Worm (Caenorhabditis elegans) whole organism, mixed stage, embryonic: ENCODE data around the gene gst-7.
"Not testable (repeated sequence)": the region's sequence is repeated elsewhere in the genome, so short reads cannot be mapped to it uniquely, and the experiment has no call there.

Experiments
- M03D4.4 ChIP-seq: sonication (generic microtip); optimal IDR thresholded peaks from 2 replicates; lab custom pipeline; 2017; ENCODE audit warnings: mild to moderate bottlenecking, missing genetic modification characterization, missing compliant biosample characterization
- blmp-1 ChIP-seq: fragments of 150-350 bp; optimal IDR thresholded peaks from 2 replicates; lab custom pipeline; 2014; ENCODE audit warnings: missing biosample characterization, missing genetic modification characterization
- ceh-43 ChIP-seq: fragments of 200-800 bp; sonication (Bioruptor generic); optimal IDR thresholded peaks from 2 replicates; lab custom pipeline; 2018; ENCODE audit warnings: mild to moderate bottlenecking, missing genetic modification characterization, moderate library complexity, missing compliant biosample characterization
- ces-1 ChIP-seq: fragments of 150-350 bp; optimal IDR thresholded peaks from 2 replicates; lab custom pipeline; 2014; ENCODE audit warnings: missing biosample characterization, missing genetic modification reagents, missing genetic modification characterization
- elt-1 ChIP-seq: sonication (generic microtip); optimal IDR thresholded peaks from 2 replicates; lab custom pipeline; 2017; ENCODE audit warnings: missing genetic modification characterization, mild to moderate bottlenecking, missing compliant biosample characterization, antibody characterized with exemption, moderate library complexity, borderline replicate concordance; ENCODE audit not compliant: insufficient read depth
- elt-3 ChIP-seq: fragments of 150-350 bp; optimal IDR thresholded peaks from 2 replicates; lab custom pipeline; 2014; ENCODE audit warnings: missing biosample characterization, missing genetic modification characterization
- flh-1 ChIP-seq: fragments of 200-800 bp; sonication (Bioruptor generic); optimal IDR thresholded peaks from 2 replicates; lab custom pipeline; 2018; ENCODE audit warnings: mild to moderate bottlenecking, missing genetic modification characterization, moderate library complexity, missing compliant biosample characterization
- ham-2 ChIP-seq: fragments of 200-800 bp; sonication (Bioruptor generic); optimal IDR thresholded peaks from 2 replicates; lab custom pipeline; 2018; ENCODE audit warnings: mild to moderate bottlenecking, missing genetic modification characterization, missing compliant biosample characterization
- hlh-1 ChIP-seq: fragments of 150-350 bp; optimal IDR thresholded peaks from 2 replicates; lab custom pipeline; 2014; ENCODE audit warnings: missing biosample characterization, missing genetic modification reagents, missing genetic modification characterization
- lin-13 ChIP-seq: fragments of 150-350 bp; optimal IDR thresholded peaks from 2 replicates; lab custom pipeline; 2014; ENCODE audit warnings: missing biosample characterization, missing genetic modification characterization
- lin-32 ChIP-seq: fragments of 200-800 bp; sonication (Bioruptor generic); optimal IDR thresholded peaks from 2 replicates; lab custom pipeline; 2018; ENCODE audit warnings: mild to moderate bottlenecking, missing genetic modification characterization, missing compliant biosample characterization
- lsy-2 ChIP-seq: fragments of 150-350 bp; optimal IDR thresholded peaks from 2 replicates; lab custom pipeline; 2014; ENCODE audit warnings: missing biosample characterization, missing genetic modification characterization
- mab-5 ChIP-seq: fragments of 150-350 bp; optimal IDR thresholded peaks from 2 replicates; lab custom pipeline; 2014; ENCODE audit warnings: missing biosample characterization, missing genetic modification characterization
- mep-1 ChIP-seq: fragments of 150-350 bp; optimal IDR thresholded peaks from 2 replicates; lab custom pipeline; 2017; ENCODE audit warnings: missing biosample characterization, missing genetic modification reagents, missing genetic modification characterization, inconsistent platforms
- mls-2 ChIP-seq: sonication (generic microtip); optimal IDR thresholded peaks from 2 replicates; lab custom pipeline; 2016; ENCODE audit warnings: mild to moderate bottlenecking, missing genetic modification characterization, moderate library complexity, missing compliant biosample characterization
- nhr-12 ChIP-seq: fragments of 150-350 bp; optimal IDR thresholded peaks from 2 replicates; lab custom pipeline; 2014; ENCODE audit warnings: missing biosample characterization, missing genetic modification characterization
- nhr-2 ChIP-seq: fragments of 150-350 bp; optimal IDR thresholded peaks from 2 replicates; lab custom pipeline; 2014; ENCODE audit warnings: missing biosample characterization, missing genetic modification characterization
- nhr-237 ChIP-seq: fragments of 150-350 bp; optimal IDR thresholded peaks from 2 replicates; lab custom pipeline; 2014; ENCODE audit warnings: missing biosample characterization, missing genetic modification characterization
- nhr-28 ChIP-seq: fragments of 150-350 bp; optimal IDR thresholded peaks from 2 replicates; lab custom pipeline; 2014; ENCODE audit warnings: missing biosample characterization, missing genetic modification characterization
- nhr-76 ChIP-seq: sonication (generic microtip); optimal IDR thresholded peaks from 2 replicates; lab custom pipeline; 2017; ENCODE audit warnings: missing biosample characterization, missing genetic modification characterization
- pha-4 ChIP-seq: fragments of 150-350 bp; optimal IDR thresholded peaks from 2 replicates; lab custom pipeline; 2018; ENCODE audit warnings: missing biosample characterization, missing genetic modification reagents, missing genetic modification characterization
- sem-2 ChIP-seq: fragments of 200-800 bp; sonication (Bioruptor generic); optimal IDR thresholded peaks from 2 replicates; lab custom pipeline; 2018; ENCODE audit warnings: mild to moderate bottlenecking, missing genetic modification characterization, missing compliant biosample characterization
- snpc-4 ChIP-seq: fragments of 150-350 bp; optimal IDR thresholded peaks from 2 replicates; lab custom pipeline; 2014; ENCODE audit warnings: missing biosample characterization, missing genetic modification characterization
- sptf-1 ChIP-seq: sonication (generic microtip); optimal IDR thresholded peaks from 2 replicates; lab custom pipeline; 2017; ENCODE audit warnings: mild to moderate bottlenecking, missing genetic modification characterization, moderate library complexity, missing compliant biosample characterization
- tbx-8 ChIP-seq: fragments of 200-800 bp; sonication (Bioruptor generic); optimal IDR thresholded peaks from 2 replicates; lab custom pipeline; 2018; ENCODE audit warnings: mild to moderate bottlenecking, missing genetic modification characterization, moderate library complexity, missing compliant biosample characterization
- unc-120 ChIP-seq: sonication (generic microtip); optimal IDR thresholded peaks from 2 replicates; lab custom pipeline; 2017; ENCODE audit warnings: missing genetic modification characterization, missing compliant biosample characterization; ENCODE audit not compliant: poor library complexity, severe bottlenecking
- unc-39 ChIP-seq: fragments of 150-350 bp; optimal IDR thresholded peaks from 2 replicates; lab custom pipeline; 2014; ENCODE audit warnings: missing biosample characterization, missing genetic modification characterization
- unc-62 ChIP-seq: fragments of 150-350 bp; optimal IDR thresholded peaks from 2 replicates; lab custom pipeline; 2014; ENCODE audit warnings: missing biosample characterization, missing genetic modification reagents, missing genetic modification characterization
- zip-8 ChIP-seq: fragments of 150-350 bp; optimal IDR thresholded peaks from 2 replicates; lab custom pipeline; 2014; ENCODE audit warnings: missing biosample characterization, missing genetic modification characterization
- ztf-11 ChIP-seq: fragments of 150-350 bp; optimal IDR thresholded peaks from 2 replicates; lab custom pipeline; 2014; ENCODE audit warnings: missing biosample characterization, missing genetic modification characterization

Gene gst-7

DNA sequence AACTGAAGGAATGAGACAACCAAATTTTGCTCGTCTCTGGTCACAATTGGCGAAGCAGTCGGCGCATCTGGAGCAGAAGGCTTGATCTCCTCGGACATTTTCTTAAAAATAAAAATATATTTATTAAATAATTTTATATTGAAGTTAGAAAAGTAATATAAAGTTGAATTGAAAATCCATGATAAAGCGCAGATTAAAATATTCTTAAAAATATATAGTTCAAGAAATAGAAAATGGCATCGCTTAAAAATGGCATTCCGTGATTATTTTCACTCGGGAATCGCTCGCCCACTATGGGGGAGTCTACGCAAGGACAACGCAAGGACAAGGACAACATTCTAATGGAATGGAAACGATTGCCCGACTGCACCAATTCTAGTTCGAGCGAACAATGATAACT, 21.8 kb downstream of the gst-7 start, which contains the start of gene sgt-1:
sgt-1 (minus strand) TSS at position 101 of the 400 bp plus-strand sequence.
- not testable (repeated sequence) for TF ChIP-seq nhr-237 (tag; lab: Kevin White, UChicago); lin-32; nhr-76 (tag; lab: Kevin White, UChicago)

ce11 chrII:4904277-4904676, 22.4 kb downstream of the gst-7 start:
- TF ChIP-seq nhr-28 (tag; lab: Kevin White, UChicago) (no peak), zip-8 (tag; lab: Kevin White, UChicago) (no peak), nhr-12 (tag; lab: Kevin White, UChicago) (no peak), flh-1 (no peak), nhr-2 (tag; lab: Kevin White, UChicago) (no peak), ces-1 (GFP tag; lab: Kevin White, UChicago) (peak; percentile 93), nhr-76 (tag; lab: Kevin White, UChicago) (no peak), ztf-11 (no peak), mab-5 (tag; lab: Kevin White, UChicago) (no peak), unc-62 (GFP tag; lab: Kevin White, UChicago) (peak; percentile 97), sem-2 (no peak), unc-120 (tag; lab: Kevin White, UChicago) (peak; percentile 34), tbx-8 (GFP tag; lab: Kevin White, UChicago) (no peak), M03D4.4 (tag; lab: Kevin White, UChicago) (no peak), elt-3 (tag; lab: Kevin White, UChicago) (no peak), unc-39 (no peak), nhr-237 (tag; lab: Kevin White, UChicago) (peak; percentile 40), lin-13 (tag; lab: Kevin White, UChicago) (no peak), ham-2 (peak; percentile 50), pha-4 (tag; lab: Kevin White, UChicago) (peak; percentile 70), hlh-1 (tag; lab: Kevin White, UChicago) (peak; percentile 84), lsy-2 (peak; percentile 56), snpc-4 (no peak), blmp-1 (tag; lab: Kevin White, UChicago) (no peak), mep-1 (tag; lab: Kevin White, UChicago) (peak; percentile 41)

- TF ChIP-seq M03D4.4 (tag; lab: Kevin White, UChicago): no peak
- no peak for TF ChIP-seq elt-1 (tag; lab: Kevin White, UChicago)
- TF ChIP-seq ceh-43: no peak
- TF ChIP-seq snpc-4: no peak
- TF ChIP-seq pha-4 (tag; lab: Kevin White, UChicago): no peak
- no peak for TF ChIP-seq sptf-1 (tag; lab: Kevin White, UChicago)
- TF ChIP-seq elt-3 (tag; lab: Kevin White, UChicago): no peak
Observed at ce11 chrII:4904778-4905177, 22.9 kb downstream of the gst-7 start, which contains the start of gene btbd-10. btbd-10 (plus strand) TSS chrII:4905008.

- no peak for TF ChIP-seq nhr-28 (tag; lab: Kevin White, UChicago)
- TF ChIP-seq mls-2 (tag; lab: Kevin White, UChicago): no peak
- TF ChIP-seq blmp-1 (tag; lab: Kevin White, UChicago): no peak
- no peak for TF ChIP-seq pha-4 (tag; lab: Kevin White, UChicago)
- no peak for TF ChIP-seq flh-1
- no peak for TF ChIP-seq ham-2
Observed at ce11 chrII:4905331-4905730, 23.5 kb downstream of the gst-7 start.

DNA sequence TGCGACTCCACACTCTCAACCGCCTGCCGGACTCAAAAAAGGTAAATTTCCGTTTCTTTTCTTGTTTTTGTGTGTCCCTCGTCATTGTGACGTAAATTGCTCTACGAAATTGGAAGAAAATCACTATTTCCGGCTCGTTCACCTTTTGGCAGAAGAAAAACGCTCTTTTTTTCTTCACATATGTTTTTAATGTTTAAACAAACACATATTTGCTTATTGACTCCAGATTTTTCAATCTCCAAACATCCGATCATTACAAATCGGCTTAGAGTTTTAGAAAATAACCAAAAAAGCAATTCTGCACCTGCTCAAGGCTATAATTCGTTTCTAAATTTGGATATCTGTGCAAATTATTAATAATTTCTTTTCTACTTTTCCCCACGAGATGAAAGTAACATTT, 24.0 kb downstream of the gst-7 start:
- no peak for TF ChIP-seq nhr-76 (tag; lab: Kevin White, UChicago)

DNA sequence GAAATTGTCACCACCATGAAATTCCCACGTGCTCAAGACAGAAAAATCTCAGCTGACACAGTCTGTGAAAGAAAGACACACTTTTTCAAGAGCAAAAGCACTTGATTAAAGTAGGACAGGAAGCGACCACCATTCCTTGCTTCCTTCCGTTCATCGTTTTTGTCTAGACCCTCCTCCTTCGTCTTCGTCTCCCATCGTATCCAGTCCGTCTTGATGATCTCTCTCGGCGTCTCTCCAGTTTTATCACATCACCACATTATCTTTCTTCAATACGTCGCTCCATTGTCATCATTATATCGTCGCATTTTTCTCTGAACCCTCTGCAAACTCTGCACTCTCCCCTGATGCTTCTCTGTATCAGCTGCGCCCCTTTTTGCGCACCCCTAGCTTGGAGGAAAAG, 26.3 kb downstream of the gst-7 start:
- TF ChIP-seq ham-2: peak; percentile 40
- peak; percentile 30 for TF ChIP-seq hlh-1 (tag; lab: Kevin White, UChicago)
- peak; percentile 38 for TF ChIP-seq unc-120 (tag; lab: Kevin White, UChicago)
- no peak for TF ChIP-seq lin-32
- peak; percentile 76 for TF ChIP-seq unc-62 (GFP tag; lab: Kevin White, UChicago)
